Worm (Caenorhabditis elegans): ENCODE data around the gene M01F1.8.
A peak's percentile ranks its signal among the peaks of the same experiment; 100 is the strongest.

- TF ChIP-seq pha-4 (tag; optimal IDR thresholded peaks at IDR 0.05) (no peak), unc-39 (tag; optimal IDR thresholded peaks at IDR 0.05) (no peak), ztf-11 (tag; optimal IDR thresholded peaks at IDR 0.05) (no peak), snpc-4 (tag; optimal IDR thresholded peaks at IDR 0.05) (no peak), elt-3 (tag; optimal IDR thresholded peaks at IDR 0.05) (no peak), sem-2 (GFP tag; optimal IDR thresholded peaks at IDR 0.05) (no peak), nhr-28 (tag; optimal IDR thresholded peaks at IDR 0.05) (no peak), lin-13 (tag; optimal IDR thresholded peaks at IDR 0.05) (no peak), cnd-1 (tag; optimal IDR thresholded peaks at IDR 0.05) (no peak), ces-1 (GFP tag; optimal IDR thresholded peaks at IDR 0.05) (no peak), tbx-8 (GFP tag; optimal IDR thresholded peaks at IDR 0.05) (peak; percentile 56)
Observed at ce11 chrIII:3540424-3540823, 38.1 kb upstream of the M01F1.8 start.

Measured in whole organism, mixed stage, embryonic.